Fruit fly (Drosophila melanogaster): ENCODE data around the gene CG32815.

- peak; percentile 46 for TF ChIP-seq kay (GFP tag; ENCODE audit: borderline replicate concordance)
- TF ChIP-seq cnc (optimal IDR thresholded peaks at IDR 0.05), result no peak
- peak; percentile 0 for TF ChIP-seq CG12768 (GFP tag; optimal IDR thresholded peaks at IDR 0.05)
- TF ChIP-seq bab1 (GFP tag; optimal IDR thresholded peaks at IDR 0.05), result peak; percentile 7
- TF ChIP-seq tj (GFP tag; optimal IDR thresholded peaks at IDR 0.05), result no peak
- TF ChIP-seq Clk (GFP tag; optimal IDR thresholded peaks at IDR 0.05), result no peak
- no peak for TF ChIP-seq Hr96 (GFP tag; optimal IDR thresholded peaks at IDR 0.05)
- no peak for TF ChIP-seq Crg-1 (GFP tag; optimal IDR thresholded peaks at IDR 0.05)
- TF ChIP-seq CG33017 (tag; optimal IDR thresholded peaks at IDR 0.05), result no peak
- TF ChIP-seq CG1620 (GFP tag; optimal IDR thresholded peaks at IDR 0.05), result no peak
- TF ChIP-seq ovo (GFP tag; optimal IDR thresholded peaks at IDR 0.05), result peak; percentile 32
- peak; percentile 23 for TF ChIP-seq pad (GFP tag; optimal IDR thresholded peaks at IDR 0.05)
- TF ChIP-seq cic (GFP tag; optimal IDR thresholded peaks at IDR 0.05), result no peak
- TF ChIP-seq CG5204 (GFP tag; optimal IDR thresholded peaks at IDR 0.05), result no peak
Observed at dm6 chrX:908763-909497, 23.3 kb upstream of the CG32815 start.
